Worm (Caenorhabditis elegans) whole organism, L4 larva: ENCODE data around the gene F14F9.8.

ENCODE experiments used
- F26F4.8 ChIP-seq: fragments of 200-800 bp; sonication (Bioruptor generic); conservative IDR thresholded peaks from 2 replicates; pipeline ENCODE4 v1.3.6; 2022; ENCODE audit warnings: missing genetic modification characterization, missing compliant biosample characterization
- R02D3.7 ChIP-seq: fragments of 150-350 bp; sonication (generic microtip); optimal IDR thresholded peaks from 3 replicates; lab custom pipeline; 2014; ENCODE audit warnings: missing biosample characterization, missing genetic modification characterization
- aly-2 ChIP-seq: sonication (generic microtip); optimal IDR thresholded peaks from 2 replicates; lab custom pipeline; 2018; ENCODE audit warnings: missing biosample characterization, missing genetic modification characterization
- ceh-82 ChIP-seq: sonication (generic microtip); optimal IDR thresholded peaks from 2 replicates; lab custom pipeline; 2017; ENCODE audit warnings: missing biosample characterization, missing genetic modification characterization
- daf-16 ChIP-seq, 3 experiments: sonication (generic microtip); optimal IDR thresholded peaks; 2 replicates each; lab custom pipeline; 2016 to 2017; ENCODE audit warnings: missing genetic modification characterization in 3 of 3, missing genetic modification reagents in 3 of 3, mild to moderate bottlenecking in 2 of 3, missing compliant biosample characterization in 2 of 3, missing biosample characterization in 1 of 3, moderate library complexity in 1 of 3
- gei-8 ChIP-seq: fragments of 200-800 bp; sonication (Bioruptor generic); optimal IDR thresholded peaks from 2 replicates; lab custom pipeline; 2018; ENCODE audit warnings: mild to moderate bottlenecking, missing genetic modification characterization, missing compliant biosample characterization
- hlh-30 ChIP-seq: sonication (generic microtip); optimal IDR thresholded peaks from 2 replicates; lab custom pipeline; 2017; ENCODE audit warnings: antibody characterized with exemption, mild to moderate bottlenecking, missing genetic modification characterization, missing compliant biosample characterization; ENCODE audit not compliant: insufficient read depth
- lir-3 ChIP-seq: sonication (generic microtip); optimal IDR thresholded peaks from 2 replicates; lab custom pipeline; 2016; ENCODE audit warnings: mild to moderate bottlenecking, missing genetic modification characterization, missing compliant biosample characterization
- mdl-1 ChIP-seq, 2 experiments: fragments of 150-350 bp in 1 of 2; sonication (generic microtip) in 1 of 2; optimal IDR thresholded peaks; 2 replicates each; lab custom pipeline; 2014 to 2017; ENCODE audit warnings: missing biosample characterization in 2 of 2, missing genetic modification characterization in 2 of 2
- unc-130 ChIP-seq: sonication (generic microtip); optimal IDR thresholded peaks from 2 replicates; lab custom pipeline; 2016; ENCODE audit warnings: missing genetic modification reagents, missing genetic modification characterization, missing compliant biosample characterization

ce11 chrV:5144541-5144940 lies 14.4 kb downstream of the F14F9.8 start, which contains the start of gene F14F9.2:
- TF ChIP-seq ceh-82 (tag; lab: Kevin White, UChicago) (no peak), aly-2 (no peak), lir-3 (tag; lab: Kevin White, UChicago) (no peak), R02D3.7 (tag; lab: Kevin White, UChicago) (no peak), F26F4.8 (GFP tag; lab: Robert Waterston, UW) (no peak), unc-130 (GFP tag; lab: Kevin White, UChicago) (no peak), daf-16 (GFP tag; optimal IDR thresholded peaks at IDR 0.05; lab: Kevin White, UChicago) (no peak), daf-16 (tag; optimal IDR thresholded peaks at IDR 0.05; lab: Kevin White, UChicago) (no peak), gei-8 (GFP tag; lab: Kevin White, UChicago) (no peak), hlh-30 (no peak), mdl-1 (tag; optimal IDR thresholded peaks at IDR 0.05; lab: Kevin White, UChicago) (no peak)
